Worm (Caenorhabditis elegans) whole organism, L4 larva: ENCODE measurements around the gene srw-7.
A peak's percentile ranks its signal among the peaks of the same experiment; 100 is the strongest.

Experiments used
- F44E2.7 ChIP-seq: fragments of 200-800 bp; sonication (Bioruptor generic); IDR thresholded peaks from 2 replicates; pipeline ENCODE4 v2.1.2; 2022; ENCODE audit warnings: missing genetic modification characterization, missing compliant biosample characterization
- R02D3.7 ChIP-seq: fragments of 150-350 bp; sonication (generic microtip); optimal IDR thresholded peaks from 3 replicates; lab custom pipeline; 2014; ENCODE audit warnings: missing biosample characterization, missing genetic modification characterization
- Y48G9A.11 ChIP-seq: fragments of 200-800 bp; sonication (Bioruptor generic); IDR thresholded peaks from 2 replicates; pipeline ENCODE4 v1.3.6; 2022; ENCODE audit warnings: missing genetic modification reagents, missing genetic modification characterization, missing compliant biosample characterization
- aha-1 ChIP-seq: fragments of 150-350 bp; peaks from one replicate; lab custom pipeline; 2014; ENCODE audit warnings: missing biosample characterization, missing genetic modification characterization
- aly-2 ChIP-seq: sonication (generic microtip); optimal IDR thresholded peaks from 2 replicates; lab custom pipeline; 2018; ENCODE audit warnings: missing biosample characterization, missing genetic modification characterization
- ceh-20 ChIP-seq: fragments of 200-800 bp; sonication (Bioruptor generic); IDR thresholded peaks from 2 replicates; pipeline ENCODE4 v1.3.6; 2022; ENCODE audit warnings: missing genetic modification reagents, missing genetic modification characterization, missing compliant biosample characterization
- ceh-32 ChIP-seq: sonication (generic microtip); optimal IDR thresholded peaks from 2 replicates; lab custom pipeline; 2016; ENCODE audit warnings: mild to moderate bottlenecking, missing genetic modification characterization, missing compliant biosample characterization; ENCODE audit not compliant: poor library complexity
- ceh-82 ChIP-seq: sonication (generic microtip); optimal IDR thresholded peaks from 2 replicates; lab custom pipeline; 2017; ENCODE audit warnings: missing biosample characterization, missing genetic modification characterization
- ces-1 ChIP-seq: fragments of 150-350 bp; sonication (generic microtip); optimal IDR thresholded peaks from 4 replicates; lab custom pipeline; 2014; ENCODE audit warnings: missing biosample characterization, missing genetic modification reagents, missing genetic modification characterization
- daf-16 ChIP-seq, 3 experiments: sonication (generic microtip); optimal IDR thresholded peaks; 2 replicates each; lab custom pipeline; 2016 to 2017; ENCODE audit warnings: missing genetic modification characterization in 3 of 3, missing genetic modification reagents in 3 of 3, mild to moderate bottlenecking in 2 of 3, missing compliant biosample characterization in 2 of 3, missing biosample characterization in 1 of 3, moderate library complexity in 1 of 3
- dmd-6 ChIP-seq: fragments of 200-800 bp; sonication (Bioruptor generic); IDR thresholded peaks from 2 replicates; pipeline ENCODE4 v1.3.6; 2022; ENCODE audit warnings: missing genetic modification reagents, missing genetic modification characterization, missing compliant biosample characterization
- dmd-9 ChIP-seq: fragments of 200-800 bp; sonication (Bioruptor generic); IDR thresholded peaks from 2 replicates; pipeline ENCODE4 v1.3.6; 2022; ENCODE audit warnings: missing genetic modification reagents, missing genetic modification characterization, missing compliant biosample characterization
- dpl-1 ChIP-seq: fragments of 150-350 bp; optimal IDR thresholded peaks from 2 replicates; lab custom pipeline; 2014; ENCODE audit warnings: missing biosample characterization, missing genetic modification reagents, missing genetic modification characterization
- duxl-1 ChIP-seq: sonication (generic microtip); optimal IDR thresholded peaks from 2 replicates; lab custom pipeline; 2016; ENCODE audit warnings: mild to moderate bottlenecking, missing genetic modification characterization, moderate library complexity, missing compliant biosample characterization; ENCODE audit not compliant: poor library complexity
- dve-1 ChIP-seq: sonication (generic microtip); optimal IDR thresholded peaks from 2 replicates; lab custom pipeline; 2017; ENCODE audit warnings: antibody characterized with exemption, mild to moderate bottlenecking, missing genetic modification characterization, missing compliant biosample characterization; ENCODE audit not compliant: insufficient read depth
- egl-27 ChIP-seq: sonication (generic microtip); optimal IDR thresholded peaks from 3 replicates; lab custom pipeline; 2017; ENCODE audit warnings: missing biosample characterization, missing genetic modification reagents, missing genetic modification characterization
- fos-1 ChIP-seq: fragments of 150-350 bp; optimal IDR thresholded peaks from 2 replicates; lab custom pipeline; 2014; ENCODE audit warnings: missing biosample characterization, missing genetic modification characterization
- gei-8 ChIP-seq: fragments of 200-800 bp; sonication (Bioruptor generic); optimal IDR thresholded peaks from 2 replicates; lab custom pipeline; 2018; ENCODE audit warnings: mild to moderate bottlenecking, missing genetic modification characterization, missing compliant biosample characterization
- hif-1 ChIP-seq, 2 experiments: sonication (generic microtip); optimal IDR thresholded peaks; 2 replicates each; lab custom pipeline; 2016 to 2017; ENCODE audit warnings: missing compliant biosample characterization in 2 of 2, missing genetic modification characterization in 2 of 2, missing genetic modification reagents in 2 of 2, missing genotype in 2 of 2, mild to moderate bottlenecking in 1 of 2
- hlh-11 ChIP-seq: fragments of 200-800 bp; sonication (Bioruptor generic); optimal IDR thresholded peaks from 2 replicates; lab custom pipeline; 2018; ENCODE audit warnings: mild to moderate bottlenecking, missing genetic modification characterization, missing compliant biosample characterization
- hlh-30 ChIP-seq: sonication (generic microtip); optimal IDR thresholded peaks from 2 replicates; lab custom pipeline; 2017; ENCODE audit warnings: antibody characterized with exemption, mild to moderate bottlenecking, missing genetic modification characterization, missing compliant biosample characterization; ENCODE audit not compliant: insufficient read depth
- jun-1 ChIP-seq: fragments of 150-350 bp; optimal IDR thresholded peaks from 2 replicates; lab custom pipeline; 2014; ENCODE audit warnings: missing biosample characterization, missing genetic modification reagents, missing genetic modification characterization
- lin-13 ChIP-seq: fragments of 150-350 bp; optimal IDR thresholded peaks from 2 replicates; lab custom pipeline; 2014; ENCODE audit warnings: missing biosample characterization, missing genetic modification reagents, missing genetic modification characterization
- lsy-2 ChIP-seq, 2 experiments: fragments of 150-350 bp in 1 of 2; sonication (generic microtip) in 1 of 2; optimal IDR thresholded peaks; 2 replicates each; lab custom pipeline; 2014 to 2017; ENCODE audit warnings: missing biosample characterization in 2 of 2, missing genetic modification characterization in 2 of 2
- madf-5 ChIP-seq, 2 experiments: fragments of 200-800 bp; sonication (Bioruptor generic); IDR thresholded peaks; 2 replicates each; pipeline ENCODE4 v1.3.6; 2022; ENCODE audit warnings: missing compliant biosample characterization in 2 of 2, missing genetic modification characterization in 2 of 2
- madf-9 ChIP-seq: fragments of 200-800 bp; sonication (Bioruptor generic); conservative IDR thresholded peaks from 2 replicates; pipeline ENCODE4 v1.3.6; 2022; ENCODE audit warnings: missing genetic modification reagents, missing genetic modification characterization, missing compliant biosample characterization
- mdl-1 ChIP-seq, 2 experiments: fragments of 150-350 bp in 1 of 2; sonication (generic microtip) in 1 of 2; optimal IDR thresholded peaks; 2 replicates each; lab custom pipeline; 2014 to 2017; ENCODE audit warnings: missing biosample characterization in 2 of 2, missing genetic modification characterization in 2 of 2
- mdt-29 ChIP-seq: fragments of 200-800 bp; sonication (Bioruptor generic); IDR thresholded peaks from 2 replicates; pipeline ENCODE4 v1.3.6; 2022; ENCODE audit warnings: missing genetic modification reagents, missing genetic modification characterization, missing compliant biosample characterization
- mep-1 ChIP-seq: fragments of 150-350 bp; sonication (generic microtip); optimal IDR thresholded peaks from 3 replicates; lab custom pipeline; 2014; ENCODE audit warnings: missing biosample characterization, missing genetic modification characterization
- nhr-102 ChIP-seq: sonication (generic microtip); optimal IDR thresholded peaks from 2 replicates; lab custom pipeline; 2016; ENCODE audit warnings: mild to moderate bottlenecking, missing genetic modification characterization, moderate library complexity, missing compliant biosample characterization
- nhr-11 ChIP-seq: fragments of 150-350 bp; optimal IDR thresholded peaks from 2 replicates; lab custom pipeline; 2014; ENCODE audit warnings: missing biosample characterization, missing genetic modification characterization
- nhr-111 ChIP-seq: fragments of 200-800 bp; sonication (Bioruptor generic); optimal IDR thresholded peaks from 2 replicates; lab custom pipeline; 2018; ENCODE audit warnings: mild to moderate bottlenecking, missing genetic modification characterization, missing compliant biosample characterization
- nhr-28 ChIP-seq: fragments of 150-350 bp; optimal IDR thresholded peaks from 2 replicates; lab custom pipeline; 2014; ENCODE audit warnings: missing biosample characterization, missing genetic modification characterization
- nhr-41 ChIP-seq: fragments of 200-800 bp; sonication (Bioruptor generic); IDR thresholded peaks from 2 replicates; pipeline ENCODE4 v1.3.6; 2022; ENCODE audit warnings: missing genetic modification reagents, missing genetic modification characterization, missing compliant biosample characterization
- nhr-77 ChIP-seq: fragments of 150-350 bp; optimal IDR thresholded peaks from 2 replicates; lab custom pipeline; 2014; ENCODE audit warnings: missing biosample characterization, missing genetic modification characterization
- php-3 ChIP-seq: fragments of 200-800 bp; sonication (Bioruptor generic); IDR thresholded peaks from 2 replicates; pipeline ENCODE4 v1.3.6; 2022; ENCODE audit warnings: missing genetic modification reagents, missing genetic modification characterization, missing compliant biosample characterization
- pqm-1 ChIP-seq: sonication (generic microtip); optimal IDR thresholded peaks from 2 replicates; lab custom pipeline; 2017; ENCODE audit warnings: missing biosample characterization, missing genetic modification characterization
- rbr-2 ChIP-seq: sonication (generic microtip); optimal IDR thresholded peaks from 2 replicates; lab custom pipeline; 2016; ENCODE audit warnings: missing genotype, missing genetic modification characterization, missing compliant biosample characterization
- saeg-2 ChIP-seq: fragments of 200-800 bp; sonication (Bioruptor generic); IDR thresholded peaks from 2 replicates; pipeline ENCODE4 v1.3.6; 2022; ENCODE audit warnings: missing genetic modification reagents, missing genetic modification characterization, missing compliant biosample characterization
- spr-1 ChIP-seq: sonication (generic microtip); optimal IDR thresholded peaks from 2 replicates; lab custom pipeline; 2016; ENCODE audit warnings: mild to moderate bottlenecking, missing genetic modification characterization, missing compliant biosample characterization
- spr-3 ChIP-seq: fragments of 200-800 bp; sonication (Bioruptor generic); optimal IDR thresholded peaks from 2 replicates; lab custom pipeline; 2018; ENCODE audit warnings: mild to moderate bottlenecking, missing genetic modification characterization, missing compliant biosample characterization
- tra-1 ChIP-seq: fragments of 200-800 bp; sonication (Bioruptor generic); IDR thresholded peaks from 2 replicates; pipeline ENCODE4 v1.3.6; 2022; ENCODE audit warnings: missing genetic modification reagents, missing genetic modification characterization, missing compliant biosample characterization
- unc-39 ChIP-seq: sonication (generic microtip); optimal IDR thresholded peaks from 2 replicates; lab custom pipeline; 2017; ENCODE audit warnings: missing biosample characterization, missing genetic modification characterization
- unc-62 ChIP-seq, 3 experiments: fragments of 150-350 bp in 1 of 3; sonication (generic microtip); optimal IDR thresholded peaks in 2 of 3; peaks in 1 of 3; 1 replicate in 1 of 3; 2 replicates in 2 of 3; lab custom pipeline; 2014 to 2017; ENCODE audit warnings: missing biosample characterization in 3 of 3, missing genetic modification characterization in 3 of 3, missing genetic modification reagents in 3 of 3, missing genotype in 1 of 3
- zfp-3 ChIP-seq: fragments of 200-800 bp; sonication (Bioruptor generic); conservative IDR thresholded peaks from 2 replicates; pipeline ENCODE4 v1.3.6; 2022; ENCODE audit warnings: missing genetic modification reagents, missing genetic modification characterization, missing compliant biosample characterization
- zip-2 ChIP-seq: fragments of 150-350 bp; optimal IDR thresholded peaks from 2 replicates; lab custom pipeline; 2014; ENCODE audit warnings: missing biosample characterization, missing genetic modification characterization

The srw-7 gene

ce11 chrV:3776946-3777345, 29.1 kb upstream of the srw-7 start (continued):
- TF ChIP-seq lin-13 (GFP tag; lab: Kevin White, UChicago) = no peak
- TF ChIP-seq saeg-2 = no peak
- peak; percentile 82 for TF ChIP-seq dmd-6
- no peak for TF ChIP-seq dmd-9 (GFP tag; lab: Robert Waterston, UW)
- no peak for TF ChIP-seq madf-5 (GFP tag; IDR thresholded peaks at IDR 0.05; lab: Robert Waterston, UW)
- no peak for TF ChIP-seq daf-16 (GFP tag; optimal IDR thresholded peaks at IDR 0.05; lab: Kevin White, UChicago)
- TF ChIP-seq daf-16 (tag; optimal IDR thresholded peaks at IDR 0.05; lab: Kevin White, UChicago) = peak; percentile 84
- TF ChIP-seq lsy-2 (tag; optimal IDR thresholded peaks at IDR 0.05; lab: Kevin White, UChicago) = no peak
- peak; percentile 100 for TF ChIP-seq aha-1 (tag; lab: Kevin White, UChicago)
- TF ChIP-seq php-3 (GFP tag; lab: Robert Waterston, UW) = 0 out of 2 replicates have a peak, but pooled peaks have one; percentile 21
- peak; percentile 9 for TF ChIP-seq nhr-102
- TF ChIP-seq spr-3 (GFP tag; lab: Kevin White, UChicago) = no peak

ce11 chrV:3784167-3784734, 21.8 kb upstream of the srw-7 start, which contains the start of gene R08F11.1:
Gene R08F11.1 (minus strand): TSS chrV:3784217.
- peak in 1 of 2 experiments; percentile 9 for TF ChIP-seq unc-62 (GFP tag; optimal IDR thresholded peaks at IDR 0.05 in 1 of 2; lab: Kevin White, UChicago)
- TF ChIP-seq unc-62 (tag; optimal IDR thresholded peaks at IDR 0.05; lab: Kevin White, UChicago) = no peak
- no peak for TF ChIP-seq daf-16 (GFP tag; optimal IDR thresholded peaks at IDR 0.05; lab: Kevin White, UChicago)
- peak; percentile 90 for TF ChIP-seq daf-16 (tag; optimal IDR thresholded peaks at IDR 0.05; lab: Kevin White, UChicago)
- TF ChIP-seq zfp-3 (GFP tag; lab: Robert Waterston, UW) = no peak
- no peak for TF ChIP-seq spr-1 (tag; lab: Kevin White, UChicago)
- no peak for TF ChIP-seq aha-1 (tag; lab: Kevin White, UChicago)
- no peak for TF ChIP-seq unc-39 (tag; lab: Kevin White, UChicago)
- no peak for TF ChIP-seq nhr-111
- no peak for TF ChIP-seq F44E2.7 (GFP tag; lab: Robert Waterston, UW)
- TF ChIP-seq aly-2 (tag; lab: Kevin White, UChicago) = no peak
- no peak for TF ChIP-seq egl-27 (tag; lab: Kevin White, UChicago)
- TF ChIP-seq madf-9 (GFP tag; lab: Robert Waterston, UW) = no peak
- no peak for TF ChIP-seq jun-1 (tag; lab: Kevin White, UChicago)
- TF ChIP-seq ceh-32 = no peak
- TF ChIP-seq mep-1 (tag; lab: Kevin White, UChicago) = no peak
- no peak for TF ChIP-seq dpl-1 (GFP tag; lab: Kevin White, UChicago)
- no peak for TF ChIP-seq nhr-41
- peak; percentile 5 for TF ChIP-seq hlh-30 (tag; lab: Kevin White, UChicago)
- TF ChIP-seq Y48G9A.11 = no peak
- TF ChIP-seq tra-1 (GFP tag; lab: Robert Waterston, UW) = no peak
- TF ChIP-seq pqm-1 = peak; percentile 74
- no peak for TF ChIP-seq R02D3.7 (tag; lab: Kevin White, UChicago)
- TF ChIP-seq hlh-11 (tag; lab: Kevin White, UChicago) = peak; percentile 53
- TF ChIP-seq hif-1 (tag; optimal IDR thresholded peaks at IDR 0.05; lab: Kevin White, UChicago) = peak in 1 of 2 experiments; percentile 79
- TF ChIP-seq lin-13 (GFP tag; lab: Kevin White, UChicago) = no peak
- TF ChIP-seq nhr-11 = no peak
- no peak for TF ChIP-seq ces-1 (GFP tag; lab: Kevin White, UChicago)
- peak; percentile 76 for TF ChIP-seq dve-1 (tag; lab: Kevin White, UChicago)
- TF ChIP-seq fos-1 (tag; lab: Kevin White, UChicago) = no peak
- no peak for TF ChIP-seq mdl-1 (tag; optimal IDR thresholded peaks at IDR 0.05; lab: Kevin White, UChicago)
- no peak for TF ChIP-seq mdt-29 (GFP tag; lab: Robert Waterston, UW)
- no peak for TF ChIP-seq gei-8 (GFP tag; lab: Kevin White, UChicago)
- TF ChIP-seq zip-2 (tag; lab: Kevin White, UChicago) = no peak
- no peak for TF ChIP-seq duxl-1
- no peak for TF ChIP-seq ceh-82
- TF ChIP-seq ceh-20 (GFP tag; lab: Robert Waterston, UW) = no peak
- TF ChIP-seq lsy-2 (tag; optimal IDR thresholded peaks at IDR 0.05; lab: Kevin White, UChicago) = no peak
- TF ChIP-seq nhr-28 (tag; lab: Kevin White, UChicago) = peak; percentile 98
- TF ChIP-seq nhr-77 (tag; lab: Kevin White, UChicago) = peak; percentile 90
- peak; percentile 62 for TF ChIP-seq dmd-6
- TF ChIP-seq nhr-102 = peak; percentile 64
- no peak for TF ChIP-seq rbr-2 (tag; lab: Kevin White, UChicago)
